Worm (Caenorhabditis elegans) whole organism, midembryonic: ENCODE results near the gene zif-1.

Source experiments
- T22C8.4 ChIP-seq: fragments of 200-800 bp; sonication (Bioruptor generic); IDR thresholded peaks from 2 replicates; pipeline ENCODE4 v1.3.6; 2022; ENCODE audit warnings: missing genetic modification characterization, missing compliant biosample characterization
- cog-1 ChIP-seq: sonication (generic microtip); optimal IDR thresholded peaks from 2 replicates; lab custom pipeline; 2016; ENCODE audit warnings: missing genetic modification characterization, missing compliant biosample characterization
- flt-1 ChIP-seq: fragments of 200-800 bp; sonication (Bioruptor generic); IDR thresholded peaks from 2 replicates; pipeline ENCODE4 v1.3.6; 2022; ENCODE audit warnings: missing genetic modification characterization, missing compliant biosample characterization
- klf-2 ChIP-seq: fragments of 200-800 bp; sonication (Bioruptor generic); conservative IDR thresholded peaks from 2 replicates; pipeline ENCODE4 v1.3.6; 2022; ENCODE audit warnings: missing genetic modification reagents, missing genetic modification characterization, missing compliant biosample characterization
- med-1 ChIP-seq: sonication (generic microtip); optimal IDR thresholded peaks from 2 replicates; lab custom pipeline; 2017; ENCODE audit warnings: missing genetic modification characterization, mild to moderate bottlenecking, missing compliant biosample characterization, antibody characterized with exemption, missing genetic modification reagents; ENCODE audit not compliant: insufficient read depth
- ref-1 ChIP-seq: fragments of 200-800 bp; sonication (Bioruptor generic); conservative IDR thresholded peaks from 2 replicates; pipeline ENCODE4 v1.3.6; 2022; ENCODE audit warnings: missing genetic modification reagents, missing genetic modification characterization, missing compliant biosample characterization
- tab-1 ChIP-seq: fragments of 200-800 bp; sonication (Bioruptor generic); IDR thresholded peaks from 2 replicates; pipeline ENCODE4 v1.3.6; 2022; ENCODE audit warnings: missing genetic modification characterization, missing compliant biosample characterization
- ztf-23 ChIP-seq: fragments of 200-800 bp; sonication (Bioruptor generic); IDR thresholded peaks from 2 replicates; pipeline ENCODE4 v1.3.6; 2022; ENCODE audit warnings: missing genetic modification reagents, missing genetic modification characterization, missing compliant biosample characterization
- ztf-29 ChIP-seq: fragments of 200-800 bp; sonication (Bioruptor generic); IDR thresholded peaks from 2 replicates; pipeline ENCODE4 v1.3.6; 2022; ENCODE audit warnings: missing genetic modification reagents, missing genetic modification characterization, missing compliant biosample characterization

Gene zif-1

DNA sequence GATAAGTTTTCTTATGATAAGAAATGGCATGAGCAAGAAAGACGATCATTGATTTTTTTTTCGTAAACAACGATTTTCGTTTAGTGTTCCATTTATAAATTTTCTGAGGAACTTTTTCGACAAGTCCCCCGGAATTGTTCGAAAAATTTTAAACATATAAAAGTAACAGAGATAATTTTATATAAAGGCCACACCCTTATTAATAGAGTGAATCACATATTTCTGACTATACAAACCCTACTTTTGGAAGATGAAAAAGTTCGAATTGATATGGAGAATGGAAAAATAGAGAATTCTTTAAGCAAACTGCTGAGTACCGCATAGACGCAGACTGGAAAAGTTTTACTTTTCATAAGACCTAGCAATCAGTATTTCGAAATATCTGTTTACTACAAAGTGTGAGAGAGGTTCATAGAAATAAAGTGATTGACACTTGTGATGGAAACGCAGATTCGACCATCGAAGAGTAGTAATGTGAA lies 48.6 kb downstream of the zif-1 start:
- no peak for TF ChIP-seq klf-2 (GFP tag; lab: Robert Waterston, UW)
- TF ChIP-seq ztf-29 (GFP tag; lab: Robert Waterston, UW) = no peak
- no peak for TF ChIP-seq flt-1 (GFP tag; lab: Robert Waterston, UW)
- no peak for TF ChIP-seq ref-1 (GFP tag; lab: Robert Waterston, UW)

ce11 chrIII:9051714-9052113 lies 49.1 kb downstream of the zif-1 start:
- TF ChIP-seq ztf-23 (GFP tag; lab: Robert Waterston, UW) = no peak
- TF ChIP-seq tab-1 (GFP tag; lab: Robert Waterston, UW) = no peak
- TF ChIP-seq ztf-29 (GFP tag; lab: Robert Waterston, UW) = no peak
- no peak for TF ChIP-seq T22C8.4 (GFP tag; lab: Robert Waterston, UW)
- TF ChIP-seq cog-1 = no peak
- TF ChIP-seq flt-1 (GFP tag; lab: Robert Waterston, UW) = no peak
- no peak for TF ChIP-seq ref-1 (GFP tag; lab: Robert Waterston, UW)

DNA sequence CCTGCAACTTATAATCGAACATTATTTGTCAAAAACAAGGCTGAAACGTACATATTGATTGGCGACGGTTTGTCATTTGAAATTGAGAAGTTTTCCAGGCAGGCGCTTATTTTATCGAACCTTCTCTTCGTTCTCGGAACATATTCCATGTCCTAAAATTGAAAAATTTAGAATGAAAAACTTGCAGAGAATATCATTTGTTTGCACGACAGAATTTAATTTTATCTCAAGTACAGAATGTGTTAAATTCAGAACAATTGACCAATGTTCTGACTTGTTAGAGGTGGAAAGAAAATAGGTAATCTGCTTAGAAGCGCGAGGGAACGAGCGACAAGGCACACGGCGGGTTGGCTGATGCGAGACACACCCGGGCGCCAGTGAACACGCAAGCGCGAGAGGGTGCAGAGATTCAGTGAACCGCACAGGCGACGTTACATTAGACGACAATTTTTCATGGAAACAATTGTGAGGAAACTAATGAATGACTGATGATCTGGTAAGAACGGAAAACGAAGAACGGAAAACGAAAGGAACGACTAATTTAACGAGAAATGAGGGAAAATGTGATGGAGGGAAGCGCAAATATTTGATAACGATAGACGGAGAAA lies 49.9 kb downstream of the zif-1 start:
- TF ChIP-seq ztf-29 (GFP tag; lab: Robert Waterston, UW) (0 out of 2 replicates have a peak, but pooled peaks have one; percentile 18), T22C8.4 (GFP tag; lab: Robert Waterston, UW) (no peak), klf-2 (GFP tag; lab: Robert Waterston, UW) (peak; percentile 38; the same call in 1 of the 2 replicates)

DNA sequence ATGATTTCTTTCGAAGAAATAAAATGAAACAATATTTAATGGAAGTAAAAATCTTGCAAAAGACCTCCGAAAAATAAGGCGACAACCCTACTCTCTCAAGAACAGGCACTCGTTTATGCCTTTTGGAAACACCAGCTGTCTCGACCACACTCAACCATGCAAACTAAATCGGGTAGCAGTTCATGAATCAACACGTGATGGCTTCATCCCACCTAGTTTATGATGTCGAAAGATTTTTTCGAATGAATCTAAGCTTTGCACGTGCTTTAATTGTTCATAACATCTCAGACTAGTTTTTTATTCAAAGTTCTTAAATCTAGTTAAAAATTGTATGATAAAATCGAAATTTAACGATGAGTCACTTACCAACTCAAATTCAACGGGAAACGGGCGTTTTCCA lies 50.7 kb downstream of the zif-1 start:
- no peak for TF ChIP-seq cog-1
- TF ChIP-seq flt-1 (GFP tag; lab: Robert Waterston, UW) = no peak
- TF ChIP-seq med-1 (GFP tag; lab: Kevin White, UChicago) = no peak
- no peak for TF ChIP-seq tab-1 (GFP tag; lab: Robert Waterston, UW)
- TF ChIP-seq T22C8.4 (GFP tag; lab: Robert Waterston, UW) = no peak
- TF ChIP-seq ztf-29 (GFP tag; lab: Robert Waterston, UW) = no peak

ce11 chrIII:9053740-9054252 lies 51.2 kb downstream of the zif-1 start, which contains the start of gene R107.5:
R107.5 (minus strand) TSS chrIII:9053790.
- TF ChIP-seq klf-2 (GFP tag; lab: Robert Waterston, UW) (no peak), med-1 (GFP tag; lab: Kevin White, UChicago) (no peak), cog-1 (no peak), ztf-29 (GFP tag; lab: Robert Waterston, UW) (no peak), tab-1 (GFP tag; lab: Robert Waterston, UW) (no peak), flt-1 (GFP tag; lab: Robert Waterston, UW) (peak; percentile 78), ztf-23 (GFP tag; lab: Robert Waterston, UW) (peak; percentile 81), ref-1 (GFP tag; lab: Robert Waterston, UW) (no peak), T22C8.4 (GFP tag; lab: Robert Waterston, UW) (peak; percentile 52; the same call in 1 of the 2 replicates)
